Fruit fly (Drosophila melanogaster) S2 (cell line): Measurements from ENCODE around the gene CG32365.
A peak's percentile ranks its signal among the peaks of the same experiment; 100 is the strongest.

Source experiments
- CG8478 ChIP-seq: fragments of >200 bp; optimal IDR thresholded peaks from 2 replicates; lab custom pipeline; 2018
- CTCF ChIP-seq, 2 experiments: fragments of >200 bp; optimal IDR thresholded peaks; 2 replicates each; lab custom pipeline; 2018

CG32365 gene

dm6 chr3L:7903489-7904150 is 34.8 kb downstream of the CG32365 start:
- no peak for TF ChIP-seq CTCF (optimal IDR thresholded peaks at IDR 0.05; lab: Kevin White, UChicago)
- TF ChIP-seq CG8478: no peak

- no peak for TF ChIP-seq CTCF (optimal IDR thresholded peaks at IDR 0.05; lab: Kevin White, UChicago)
- no peak for TF ChIP-seq CG8478
These were observed 35.7 kb downstream of the CG32365 start for dm6 chr3L:7904560-7904959.

dm6 chr3L:7909695-7910463 is 41.0 kb downstream of the CG32365 start:
- no peak for TF ChIP-seq CTCF (optimal IDR thresholded peaks at IDR 0.05; lab: Kevin White, UChicago)
- no peak for TF ChIP-seq CG8478

- no peak for TF ChIP-seq CTCF (optimal IDR thresholded peaks at IDR 0.05; lab: Kevin White, UChicago)
- TF ChIP-seq CG8478: no peak
These were observed 42.1 kb downstream of the CG32365 start for dm6 chr3L:7910916-7911467.

- TF ChIP-seq CG8478 (no peak), CTCF (optimal IDR thresholded peaks at IDR 0.05; lab: Kevin White, UChicago) (peak in 1 of 2 experiments; percentile 4)
These were observed 43.1 kb downstream of the CG32365 start, which contains the start of the genes pbl and CG8281 for dm6 chr3L:7911765-7912556. Gene pbl, minus strand, starts transcription at chr3L:7911954. Gene CG8281, plus strand, starts transcription at chr3L:7912463.

- TF ChIP-seq CTCF (optimal IDR thresholded peaks at IDR 0.05; lab: Kevin White, UChicago): no peak
- TF ChIP-seq CG8478: no peak
These were observed 46.2 kb downstream of the CG32365 start, which contains the start of gene Tmem43 for dm6 chr3L:7914969-7915596. Gene Tmem43, minus strand, starts transcription at chr3L:7915120.

dm6 chr3L:7915808-7916619 is 47.2 kb downstream of the CG32365 start:
- no peak for TF ChIP-seq CTCF (optimal IDR thresholded peaks at IDR 0.05; lab: Kevin White, UChicago)
- TF ChIP-seq CG8478: no peak

- TF ChIP-seq CTCF (optimal IDR thresholded peaks at IDR 0.05; lab: Kevin White, UChicago) (no peak), CG8478 (no peak)
These were observed 65.4 kb downstream of the CG32365 start for dm6 chr3L:7934200-7934599.

dm6 chr3L:7934857-7935256 is 66.0 kb downstream of the CG32365 start:
- TF ChIP-seq CG8478 (no peak), CTCF (optimal IDR thresholded peaks at IDR 0.05; lab: Kevin White, UChicago) (no peak)

- TF ChIP-seq CTCF (optimal IDR thresholded peaks at IDR 0.05; lab: Kevin White, UChicago): no peak
- no peak for TF ChIP-seq CG8478
These were observed 66.6 kb downstream of the CG32365 start for dm6 chr3L:7935409-7935932.

- TF ChIP-seq CTCF (optimal IDR thresholded peaks at IDR 0.05; lab: Kevin White, UChicago) (no peak), CG8478 (no peak)
These were observed 67.2 kb downstream of the CG32365 start, which contains the start of the genes syd and Srp9 for dm6 chr3L:7935933-7936494. Gene syd, minus strand, starts transcription at chr3L:7936120. Gene Srp9, plus strand, starts transcription at chr3L:7936373.

- TF ChIP-seq CG8478: no peak
- TF ChIP-seq CTCF (optimal IDR thresholded peaks at IDR 0.05; lab: Kevin White, UChicago): no peak
These were observed 69.8 kb downstream of the CG32365 start for dm6 chr3L:7938638-7939037.

- TF ChIP-seq CG8478 (no peak), CTCF (optimal IDR thresholded peaks at IDR 0.05; lab: Kevin White, UChicago) (no peak)
These were observed 71.9 kb downstream of the CG32365 start for dm6 chr3L:7940558-7941238.
